Fruit fly (Drosophila melanogaster) whole organism, embryonic: ENCODE measurements around the gene Tep4.

ENCODE experiments used
- Atf-2 ChIP-seq: fragments of 200-800 bp; sonication (Bioruptor generic); optimal IDR thresholded peaks from 2 replicates; lab custom pipeline; 2016; ENCODE audit warnings: missing biosample characterization, missing genetic modification characterization
- CG10147 ChIP-seq: fragments of 200-800 bp; sonication (Bioruptor generic); optimal IDR thresholded peaks from 2 replicates; lab custom pipeline; 2019; ENCODE audit warnings: missing biosample characterization, mild to moderate bottlenecking, missing genetic modification characterization, moderate library complexity
- CG10321 ChIP-seq: fragments of 200-800 bp; sonication (Bioruptor generic); IDR thresholded peaks from 2 replicates; pipeline ENCODE4 v1.3.6; 2022; ENCODE audit warnings: missing biosample characterization, missing genetic modification characterization
- CG10565 ChIP-seq: fragments of 200-800 bp; sonication (Bioruptor generic); optimal IDR thresholded peaks from 3 replicates; lab custom pipeline; 2016; ENCODE audit warnings: missing biosample characterization, mild to moderate bottlenecking, missing genetic modification characterization
- CG10979 ChIP-seq: fragments of 200-800 bp; sonication (Bioruptor generic); optimal IDR thresholded peaks from 2 replicates; lab custom pipeline; 2018; ENCODE audit warnings: missing biosample characterization, mild to moderate bottlenecking, missing genetic modification characterization, moderate library complexity
- CG12942 ChIP-seq: fragments of 200-800 bp; sonication (Bioruptor generic); optimal IDR thresholded peaks from 3 replicates; lab custom pipeline; 2016; ENCODE audit warnings: missing biosample characterization, missing genetic modification characterization
- CG14050 ChIP-seq: fragments of 200-800 bp; sonication (Bioruptor generic); IDR thresholded peaks from 3 replicates; pipeline ENCODE4 v1.3.6; 2022; ENCODE audit warnings: missing biosample characterization, missing genetic modification characterization
- CG14860 ChIP-seq: fragments of 200-800 bp; sonication (Bioruptor generic); IDR thresholded peaks from 3 replicates; pipeline ENCODE4 v1.3.6; 2022; ENCODE audit warnings: missing biosample characterization, missing genetic modification characterization; ENCODE audit not compliant: partially characterized antibody
- CG15073 ChIP-seq: fragments of 200-800 bp; sonication (Bioruptor generic); optimal IDR thresholded peaks from 2 replicates; lab custom pipeline; 2016; ENCODE audit warnings: missing biosample characterization, missing genetic modification characterization
- CG1529 ChIP-seq: fragments of 200-800 bp; sonication (Bioruptor generic); optimal IDR thresholded peaks from 3 replicates; lab custom pipeline; 2018; ENCODE audit warnings: missing biosample characterization, missing genetic modification characterization
- CG1603 ChIP-seq: fragments of 200-800 bp; sonication (Bioruptor generic); optimal IDR thresholded peaks from 2 replicates; lab custom pipeline; 2019; ENCODE audit warnings: missing biosample characterization, mild to moderate bottlenecking, missing genetic modification characterization, moderate library complexity
- CG16779 ChIP-seq: fragments of 200-800 bp; sonication (Bioruptor generic); IDR thresholded peaks from 2 replicates; pipeline ENCODE4 v1.3.6; 2022; ENCODE audit warnings: missing biosample characterization, missing genetic modification characterization
- CG16863 ChIP-seq: fragments of 200-800 bp; sonication (Bioruptor generic); optimal IDR thresholded peaks from 3 replicates; lab custom pipeline; 2016; ENCODE audit warnings: missing biosample characterization, missing genetic modification characterization
- CG17361 ChIP-seq: fragments of 200-800 bp; sonication (Bioruptor generic); IDR thresholded peaks from 3 replicates; pipeline ENCODE4 v1.3.6; 2022; ENCODE audit warnings: missing biosample characterization, missing genetic modification characterization
- CG17802 ChIP-seq: fragments of 200-800 bp; sonication (Bioruptor generic); optimal IDR thresholded peaks from 2 replicates; lab custom pipeline; 2018; ENCODE audit warnings: missing biosample characterization, mild to moderate bottlenecking, missing genetic modification characterization, moderate library complexity
- CG18011 ChIP-seq: fragments of 200-800 bp; sonication (Bioruptor generic); optimal IDR thresholded peaks from 2 replicates; lab custom pipeline; 2017; ENCODE audit warnings: missing biosample characterization, missing genetic modification characterization, mild to moderate bottlenecking, moderate library complexity, missing genotype
- CG18262 ChIP-seq: fragments of 200-800 bp; optimal IDR thresholded peaks from 3 replicates; lab custom pipeline; 2019; ENCODE audit warnings: missing biosample characterization, mild to moderate bottlenecking, missing genetic modification characterization, moderate library complexity
- CG2889 ChIP-seq: fragments of 200-800 bp; sonication (Bioruptor generic); IDR thresholded peaks from 3 replicates; pipeline ENCODE4 v1.3.6; 2022; ENCODE audit warnings: missing biosample characterization, missing genetic modification characterization
- CG3847 ChIP-seq: fragments of 200-800 bp; sonication (Bioruptor generic); IDR thresholded peaks from 2 replicates; pipeline ENCODE4 v1.3.6; 2022; ENCODE audit warnings: missing biosample characterization, missing genetic modification characterization
- CG4730 ChIP-seq: fragments of 200-800 bp; sonication (Bioruptor generic); IDR thresholded peaks from 2 replicates; pipeline ENCODE4 v1.3.6; 2022; ENCODE audit warnings: missing biosample characterization, missing genetic modification characterization
- CG4820 ChIP-seq: fragments of 200-800 bp; sonication (Bioruptor generic); optimal IDR thresholded peaks from 3 replicates; lab custom pipeline; 2016; ENCODE audit warnings: missing biosample characterization, missing genetic modification characterization
- CG5180 ChIP-seq: fragments of 200-800 bp; sonication (Bioruptor generic); optimal IDR thresholded peaks from 3 replicates; lab custom pipeline; 2017; ENCODE audit warnings: missing biosample characterization, missing genetic modification characterization, mild to moderate bottlenecking, moderate library complexity, missing genetic modification reagents
- CG6854 ChIP-seq: fragments of 200-800 bp; sonication (Bioruptor generic); optimal IDR thresholded peaks from 3 replicates; lab custom pipeline; 2017; ENCODE audit warnings: missing biosample characterization, mild to moderate bottlenecking, missing genetic modification characterization
- CG8944 ChIP-seq: fragments of 200-800 bp; sonication (Bioruptor generic); optimal IDR thresholded peaks from 3 replicates; lab custom pipeline; 2016; ENCODE audit warnings: missing biosample characterization, missing genetic modification characterization
- Dp ChIP-seq: fragments of 200-800 bp; sonication (Bioruptor generic); optimal IDR thresholded peaks from 2 replicates; lab custom pipeline; 2018; ENCODE audit warnings: missing biosample characterization, mild to moderate bottlenecking, missing genetic modification characterization, moderate library complexity
- Ets97D ChIP-seq: fragments of 200-800 bp; sonication (Bioruptor generic); optimal IDR thresholded peaks from 3 replicates; lab custom pipeline; 2016; ENCODE audit warnings: missing biosample characterization, missing genetic modification characterization
- Gsc ChIP-seq: fragments of 200-800 bp; sonication (Bioruptor generic); IDR thresholded peaks from 2 replicates; pipeline ENCODE4 v1.3.6; 2022; ENCODE audit warnings: missing biosample characterization, missing genetic modification characterization
- H2.0 ChIP-seq: fragments of 200-800 bp; sonication (Bioruptor generic); IDR thresholded peaks from 2 replicates; pipeline ENCODE4 v1.3.6; 2022; ENCODE audit warnings: missing biosample characterization, missing genetic modification characterization
- HLH4C ChIP-seq: fragments of 200-800 bp; sonication (Bioruptor generic); IDR thresholded peaks from 3 replicates; pipeline ENCODE4 v1.3.6; 2022; ENCODE audit warnings: missing biosample characterization, missing genetic modification characterization; ENCODE audit not compliant: partially characterized antibody
- HmgD ChIP-seq: fragments of 200-800 bp; sonication (Bioruptor generic); optimal IDR thresholded peaks from 3 replicates; lab custom pipeline; 2016; ENCODE audit warnings: missing biosample characterization, missing genetic modification characterization
- HmgZ ChIP-seq: fragments of 200-800 bp; sonication (Bioruptor generic); optimal IDR thresholded peaks from 2 replicates; lab custom pipeline; 2018; ENCODE audit warnings: missing biosample characterization, mild to moderate bottlenecking, missing genetic modification characterization
- Hmr ChIP-seq: fragments of 200-800 bp; sonication (Bioruptor generic); optimal IDR thresholded peaks from 3 replicates; lab custom pipeline; 2017; ENCODE audit warnings: mild to moderate bottlenecking, missing biosample characterization, missing genetic modification reagents, missing genetic modification characterization
- Hmx ChIP-seq: fragments of 200-800 bp; sonication (Bioruptor generic); optimal IDR thresholded peaks from 2 replicates; lab custom pipeline; 2016; ENCODE audit warnings: missing biosample characterization, missing genetic modification characterization
- Hsf ChIP-seq: fragments of 200-800 bp; sonication (Bioruptor generic); optimal IDR thresholded peaks from 3 replicates; lab custom pipeline; 2016; ENCODE audit warnings: missing biosample characterization, missing genetic modification characterization
- Jarid2 ChIP-seq: fragments of 200-800 bp; sonication (Bioruptor generic); optimal IDR thresholded peaks from 3 replicates; lab custom pipeline; 2017; ENCODE audit warnings: mild to moderate bottlenecking, missing biosample characterization, missing genetic modification reagents, missing genetic modification characterization
- Lim3 ChIP-seq: fragments of 200-800 bp; sonication (Bioruptor generic); IDR thresholded peaks from 2 replicates; pipeline ENCODE4 v1.3.6; 2022; ENCODE audit warnings: missing biosample characterization, missing genetic modification characterization
- Poxn ChIP-seq: fragments of 200-800 bp; sonication (Bioruptor generic); IDR thresholded peaks from 2 replicates; pipeline ENCODE4 v1.3.6; 2022; ENCODE audit warnings: missing biosample characterization, missing genetic modification characterization
- Rfx ChIP-seq: fragments of 200-800 bp; sonication (Bioruptor generic); IDR thresholded peaks from 2 replicates; pipeline ENCODE4 v1.3.6; 2022; ENCODE audit warnings: missing biosample characterization, missing genetic modification characterization
- Xrp1 ChIP-seq: fragments of 200-800 bp; sonication (Bioruptor generic); IDR thresholded peaks from 2 replicates; pipeline ENCODE4 v1.3.6; 2022; ENCODE audit warnings: missing biosample characterization, missing genetic modification characterization
- ap ChIP-seq: fragments of 200-800 bp; sonication (Bioruptor generic); IDR thresholded peaks from 2 replicates; pipeline ENCODE4 v1.3.6; 2022; ENCODE audit warnings: missing biosample characterization, missing genetic modification characterization
- ato ChIP-seq: fragments of 200-800 bp; sonication (Bioruptor generic); IDR thresholded peaks from 2 replicates; pipeline ENCODE4 v1.3.6; 2022; ENCODE audit warnings: missing biosample characterization, missing genetic modification characterization; ENCODE audit not compliant: partially characterized antibody
- otp ChIP-seq: fragments of 200-800 bp; sonication (Bioruptor generic); IDR thresholded peaks from 3 replicates; pipeline ENCODE4, ENCODE4 v1.3.6; 2022; ENCODE audit warnings: missing biosample characterization, missing genetic modification characterization
- schlank ChIP-seq: fragments of 200-800 bp; sonication (Bioruptor generic); optimal IDR thresholded peaks from 2 replicates; lab custom pipeline; 2018; ENCODE audit warnings: missing biosample characterization, mild to moderate bottlenecking, missing genetic modification characterization
- seq ChIP-seq: fragments of 200-800 bp; sonication (Bioruptor generic); IDR thresholded peaks from 2 replicates; pipeline ENCODE4 v1.3.6; 2022; ENCODE audit warnings: missing biosample characterization, missing genetic modification characterization
- tll ChIP-seq, 2 experiments: fragments of 200-800 bp in 1 of 2; fragments of >200 bp in 1 of 2; sonication (Bioruptor generic) in 1 of 2; optimal IDR thresholded peaks; 2 replicates each; lab custom pipeline; 2017 to 2019; ENCODE audit warnings: missing biosample characterization in 2 of 2, missing genetic modification characterization in 2 of 2, mild to moderate bottlenecking in 1 of 2, moderate library complexity in 1 of 2
- ttk ChIP-seq: fragments of 200-800 bp; sonication (Bioruptor generic); IDR thresholded peaks from 2 replicates; pipeline ENCODE4 v2.1.2; 2022; ENCODE audit warnings: missing biosample characterization, missing genetic modification characterization
- twi ChIP-seq: fragments of 200-800 bp; optimal IDR thresholded peaks from 2 replicates; lab custom pipeline; 2019; ENCODE audit warnings: missing biosample characterization, mild to moderate bottlenecking, missing genetic modification characterization, moderate library complexity
- vnd ChIP-seq: fragments of 200-800 bp; sonication (Bioruptor generic); IDR thresholded peaks from 3 replicates; pipeline ENCODE4 v1.3.6; 2022; ENCODE audit warnings: missing biosample characterization, missing genetic modification characterization; ENCODE audit not compliant: partially characterized antibody
- vvl ChIP-seq: fragments of 200-800 bp; sonication (Bioruptor generic); IDR thresholded peaks from 2 replicates; pipeline ENCODE4 v1.3.6; 2022; ENCODE audit warnings: missing biosample characterization, missing genetic modification characterization
- wor ChIP-seq: fragments of 200-800 bp; sonication (Bioruptor generic); IDR thresholded peaks from 2 replicates; pipeline ENCODE4 v1.3.6; 2022; ENCODE audit warnings: missing biosample characterization, missing genetic modification characterization

Tep4 gene

dm6 chr2L:19540307-19540706, 8.0 kb upstream of the Tep4 start, which contains the start of gene CG13081:
TSS of gene CG13081 (plus strand) at chr2L:19540607.
- TF ChIP-seq Dp (GFP tag; lab: Kevin White, UChicago) (no peak), Rfx (no peak), Xrp1 (no peak), Hmr (GFP tag; lab: Kevin White, UChicago) (no peak), CG1529 (GFP tag; lab: Kevin White, UChicago) (no peak), Gsc (GFP tag; lab: Robert Waterston, UW) (no peak), Ets97D (GFP tag; lab: Kevin White, UChicago) (no peak), CG18011 (GFP tag; lab: Kevin White, UChicago) (no peak)

DNA sequence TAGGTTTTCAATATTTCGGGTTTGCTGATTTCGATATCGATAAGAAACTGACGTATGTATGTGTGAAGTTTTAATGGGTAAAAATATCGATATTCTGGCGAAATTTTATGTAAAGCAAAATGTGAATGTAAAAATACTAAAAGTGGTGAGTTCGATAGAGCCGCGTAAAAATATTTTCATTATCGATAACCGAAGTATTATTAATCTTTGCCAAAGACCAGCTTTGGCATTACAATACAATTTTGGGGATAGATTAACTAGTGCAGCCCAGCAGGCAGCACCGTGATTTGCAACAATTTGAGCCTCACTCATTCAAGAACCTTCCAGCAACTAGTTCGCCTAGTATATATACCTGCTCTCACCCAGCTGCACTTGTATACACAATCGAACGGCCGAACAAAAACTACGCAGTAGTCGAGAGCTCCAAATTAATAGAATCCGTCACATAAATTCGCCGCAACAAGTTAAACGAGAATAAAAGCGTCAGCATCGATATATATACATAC, 6.0 kb upstream of the Tep4 start:
- no peak for TF ChIP-seq CG14050 (GFP tag; lab: Robert Waterston, UW)
- no peak for TF ChIP-seq CG5180 (GFP tag; lab: Kevin White, UChicago)
- TF ChIP-seq vvl (GFP tag; lab: Robert Waterston, UW): peak; percentile 22; the same call in 1 of the 2 replicates
- TF ChIP-seq Jarid2 (GFP tag; lab: Kevin White, UChicago): peak; percentile 1
- no peak for TF ChIP-seq CG17802 (tag; lab: Kevin White, UChicago)
- TF ChIP-seq schlank (tag; lab: Kevin White, UChicago): no peak
- TF ChIP-seq CG1603 (tag; lab: Kevin White, UChicago): peak; percentile 69
- TF ChIP-seq Hsf (GFP tag; lab: Kevin White, UChicago): peak; percentile 1
- TF ChIP-seq CG18011 (GFP tag; lab: Kevin White, UChicago): no peak
- no peak for TF ChIP-seq seq
- peak; percentile 91 for TF ChIP-seq CG14860 (GFP tag; lab: Robert Waterston, UW)
- no peak for TF ChIP-seq CG10321 (GFP tag; lab: Robert Waterston, UW)
- TF ChIP-seq CG4820 (GFP tag; lab: Kevin White, UChicago): no peak
- no peak for TF ChIP-seq wor (GFP tag; lab: Robert Waterston, UW)
- peak; percentile 38 for TF ChIP-seq HmgD (GFP tag; lab: Kevin White, UChicago)
- TF ChIP-seq HLH4C: peak; percentile 95
- no peak for TF ChIP-seq CG4730 (GFP tag; lab: Robert Waterston, UW)
- no peak for TF ChIP-seq CG6854 (GFP tag; lab: Kevin White, UChicago)
- peak; percentile 71 for TF ChIP-seq HmgZ (tag; lab: Kevin White, UChicago)
- no peak for TF ChIP-seq CG2889
- TF ChIP-seq H2.0 (GFP tag; lab: Robert Waterston, UW): no peak
- no peak for TF ChIP-seq CG10979 (tag; lab: Kevin White, UChicago)
- no peak for TF ChIP-seq Lim3
- TF ChIP-seq CG17361 (GFP tag; lab: Robert Waterston, UW): no peak
- no peak for TF ChIP-seq CG10565 (GFP tag; lab: Kevin White, UChicago)
- TF ChIP-seq Atf-2 (GFP tag; lab: Kevin White, UChicago): no peak
- TF ChIP-seq otp (GFP tag; lab: Robert Waterston, UW): no peak
- no peak for TF ChIP-seq ttk (GFP tag; lab: Robert Waterston, UW)
- TF ChIP-seq CG8944 (GFP tag; lab: Kevin White, UChicago): no peak
- peak; percentile 91 for TF ChIP-seq vnd (GFP tag; lab: Robert Waterston, UW)
- TF ChIP-seq CG15073: no peak
- TF ChIP-seq CG16863 (GFP tag; lab: Kevin White, UChicago): no peak
- TF ChIP-seq Hmx: no peak
- no peak for TF ChIP-seq CG10147 (GFP tag; lab: Kevin White, UChicago)
- TF ChIP-seq CG18262 (tag; lab: Kevin White, UChicago): no peak
- TF ChIP-seq CG16779 (GFP tag; lab: Robert Waterston, UW): no peak
- TF ChIP-seq twi (tag; lab: Kevin White, UChicago): no peak
- no peak for TF ChIP-seq CG12942 (GFP tag; lab: Kevin White, UChicago)
- TF ChIP-seq ato: peak; percentile 94
- no peak for TF ChIP-seq Poxn (GFP tag; lab: Robert Waterston, UW)
- no peak for TF ChIP-seq ap
- TF ChIP-seq tll (GFP tag; optimal IDR thresholded peaks at IDR 0.05; lab: Kevin White, UChicago): no peak
- no peak for TF ChIP-seq CG3847 (GFP tag; lab: Robert Waterston, UW)
